Comparison of ENCODE assay signal across 2 fruit fly cellular contexts in genomic region chr3R:24001150-24001549, dm6.
A peak's percentile ranks its signal among the peaks of the same experiment; 100 is the strongest.
TF ChIP-seq lines count a peak whose summit lies in the region.

No protein-coding gene starts in this region.

- TF ChIP-seq CTCF in whole organism, embryonic (GFP tag; optimal IDR thresholded peaks at IDR 0.05; lab: Kevin White, UChicago): no peak

TF ChIP-seq in whole organism, embryonic, 481 proteins besides CTCF, POLR2A, EP300 and RAD21:
- TF ChIP-seq twi (tag; optimal IDR thresholded peaks at IDR 0.05; lab: Kevin White, UChicago) (peak; percentile 72), kni (GFP tag; optimal IDR thresholded peaks at IDR 0.05; lab: Kevin White, UChicago) (peak; percentile 47), Vsx1 (GFP tag; optimal IDR thresholded peaks at IDR 0.05; lab: Kevin White, UChicago) (peak; percentile 29), CG9609 (GFP tag; optimal IDR thresholded peaks at IDR 0.05; lab: Kevin White, UChicago) (no peak), Spps (tag; optimal IDR thresholded peaks at IDR 0.05; lab: Kevin White, UChicago) (no peak), sr (GFP tag; IDR thresholded peaks at IDR 0.05; lab: Robert Waterston, UW) (no peak), insv (GFP tag; optimal IDR thresholded peaks at IDR 0.05; lab: Kevin White, UChicago) (peak in 1 of 2 experiments; percentile 46), vnd (GFP tag; IDR thresholded peaks at IDR 0.05; lab: Robert Waterston, UW; ENCODE audit: partially characterized antibody) (no peak), CG12104 (GFP tag; optimal IDR thresholded peaks at IDR 0.05; lab: Kevin White, UChicago) (no peak), Blimp-1 (GFP tag; optimal IDR thresholded peaks at IDR 0.05; lab: Kevin White, UChicago) (peak; percentile 85), gem (tag; optimal IDR thresholded peaks at IDR 0.05; lab: Kevin White, UChicago) (no peak), CG10543 (GFP tag; optimal IDR thresholded peaks at IDR 0.05; lab: Kevin White, UChicago) (peak; percentile 16), Adf1 (GFP tag; IDR thresholded peaks at IDR 0.05; lab: Robert Waterston, UW) (no peak), CG6791 (GFP tag; IDR thresholded peaks at IDR 0.05; lab: Robert Waterston, UW; ENCODE audit: partially characterized antibody) (no peak), CG12769 (tag; optimal IDR thresholded peaks at IDR 0.05; lab: Kevin White, UChicago) (peak; percentile 41), Med (GFP tag; lab: Kevin White, UChicago) (peak; percentile 5), crol (GFP tag; IDR thresholded peaks at IDR 0.05; lab: Robert Waterston, UW) (peak; percentile 71), slp2 (GFP tag; optimal IDR thresholded peaks at IDR 0.05; lab: Kevin White, UChicago) (no peak), Hr78 (GFP tag; optimal IDR thresholded peaks at IDR 0.05; lab: Kevin White, UChicago) (peak in 1 of 2 experiments; percentile 10), sd (tag; optimal IDR thresholded peaks at IDR 0.05; lab: Kevin White, UChicago) (peak; percentile 41)
TF ChIP-seq in whole organism, embryonic: peak in this region for 11.

TF ChIP-seq in whole organism, prepupa, 60 proteins besides CTCF, POLR2A, EP300 and RAD21:
- TF ChIP-seq Ets96B (tag; optimal IDR thresholded peaks at IDR 0.05; lab: Kevin White, UChicago): no peak
- TF ChIP-seq svp (GFP tag; lab: Kevin White, UChicago): no peak
- TF ChIP-seq fkh (GFP tag; optimal IDR thresholded peaks at IDR 0.05; lab: Kevin White, UChicago): peak; percentile 4

Comparison
In these comparisons a context has a peak if more than half of its experiments do, and no peak if none do; other contexts are left out.
1. Of the 7 proteins assayed by ChIP-seq in both whole organism, embryonic and whole organism, prepupa: peak only in whole organism, embryonic: Blimp-1; only in whole organism, prepupa: none; in both: none; in neither: 6.